Worm (Caenorhabditis elegans) whole organism, L1 larva: Measurements from ENCODE around the gene Y66D12A.10.
A peak's percentile ranks its signal among the peaks of the same experiment; 100 is the strongest.

Source experiments
- C04F5.9 ChIP-seq: sonication (generic microtip); optimal IDR thresholded peaks from 2 replicates; lab custom pipeline; 2016; ENCODE audit warnings: missing genetic modification characterization, missing compliant biosample characterization
- C34B4.2 ChIP-seq: sonication (generic microtip); optimal IDR thresholded peaks from 2 replicates; lab custom pipeline; 2017; ENCODE audit warnings: mild to moderate bottlenecking, missing genetic modification characterization, missing compliant biosample characterization
- Y116A8C.19 ChIP-seq: sonication (generic microtip); optimal IDR thresholded peaks from 2 replicates; lab custom pipeline; 2016; ENCODE audit warnings: missing compliant biosample characterization, missing genetic modification characterization, borderline replicate concordance
- aha-1 ChIP-seq: fragments of 150-350 bp; optimal IDR thresholded peaks from 2 replicates; lab custom pipeline; 2014; ENCODE audit warnings: missing biosample characterization, missing genetic modification characterization
- alr-1 ChIP-seq: fragments of 200-800 bp; sonication (Bioruptor generic); optimal IDR thresholded peaks from 2 replicates; lab custom pipeline; 2018; ENCODE audit warnings: borderline replicate concordance, mild to moderate bottlenecking, missing genetic modification characterization, missing compliant biosample characterization
- aly-2 ChIP-seq: fragments of 150-350 bp; optimal IDR thresholded peaks from 2 replicates; lab custom pipeline; 2014; ENCODE audit warnings: missing biosample characterization, missing genetic modification characterization
- blmp-1 ChIP-seq: fragments of 150-350 bp; optimal IDR thresholded peaks from 2 replicates; lab custom pipeline; 2014; ENCODE audit warnings: missing biosample characterization, missing genetic modification characterization
- ceh-63 ChIP-seq: fragments of 200-800 bp; sonication (Bioruptor generic); optimal IDR thresholded peaks from 2 replicates; lab custom pipeline; 2018; ENCODE audit warnings: mild to moderate bottlenecking, missing genetic modification characterization, missing compliant biosample characterization
- ceh-8 ChIP-seq: fragments of 200-800 bp; sonication (Bioruptor generic); optimal IDR thresholded peaks from 2 replicates; lab custom pipeline; 2018; ENCODE audit warnings: mild to moderate bottlenecking, missing genetic modification characterization, moderate library complexity, missing compliant biosample characterization
- ceh-82 ChIP-seq, 3 experiments: fragments of 150-350 bp in 1 of 3; sonication (generic microtip) in 2 of 3; optimal IDR thresholded peaks; 2 replicates each; lab custom pipeline; 2014 to 2017; ENCODE audit warnings: missing biosample characterization in 3 of 3, missing genetic modification characterization in 3 of 3
- ces-1 ChIP-seq: fragments of 150-350 bp; optimal IDR thresholded peaks from 2 replicates; lab custom pipeline; 2014; ENCODE audit warnings: missing biosample characterization, missing genetic modification reagents, missing genetic modification characterization
- efl-1 ChIP-seq, 4 experiments: fragments of 150-350 bp; optimal IDR thresholded peaks in 3 of 4; peaks in 1 of 4; 1 replicate in 1 of 4; 2 replicates in 3 of 4; lab custom pipeline; 2014; ENCODE audit warnings: missing biosample characterization in 2 of 4, missing genetic modification characterization in 2 of 4, missing genetic modification reagents in 2 of 4
- efl-3 ChIP-seq: fragments of 200-800 bp; sonication (Bioruptor generic); optimal IDR thresholded peaks from 2 replicates; lab custom pipeline; 2018; ENCODE audit warnings: mild to moderate bottlenecking, missing genetic modification characterization, missing compliant biosample characterization
- egl-13 ChIP-seq: sonication (generic microtip); optimal IDR thresholded peaks from 2 replicates; lab custom pipeline; 2016; ENCODE audit warnings: missing genotype, missing genetic modification reagents, missing genetic modification characterization, missing compliant biosample characterization
- egl-27 ChIP-seq, 2 experiments: fragments of 150-350 bp in 1 of 2; sonication (generic microtip); optimal IDR thresholded peaks; 3 replicates each; lab custom pipeline; 2017 to 2018; ENCODE audit warnings: missing biosample characterization in 2 of 2, missing genetic modification characterization in 2 of 2, missing genetic modification reagents in 2 of 2
- elt-2 ChIP-seq: sonication (generic microtip); optimal IDR thresholded peaks from 2 replicates; lab custom pipeline; 2016; ENCODE audit warnings: missing genetic modification characterization, mild to moderate bottlenecking, inconsistent platforms, missing compliant biosample characterization, missing genetic modification reagents
- elt-3 ChIP-seq, 6 experiments: fragments of 150-350 bp in 1 of 6; sonication (generic microtip); optimal IDR thresholded peaks; 2 replicates each; lab custom pipeline; 2017 to 2018; ENCODE audit warnings: missing biosample characterization in 6 of 6, missing genetic modification characterization in 6 of 6, inconsistent platforms in 1 of 6
- ets-5 ChIP-seq: fragments of 200-800 bp; sonication (Bioruptor generic); IDR thresholded peaks from 2 replicates; pipeline ENCODE4 v1.3.6; 2022; ENCODE audit warnings: missing genetic modification characterization, missing compliant biosample characterization
- grh-1 ChIP-seq: fragments of 200-800 bp; sonication (Bioruptor generic); IDR thresholded peaks from 2 replicates; pipeline ENCODE4 v1.3.6; 2022; ENCODE audit warnings: missing genetic modification reagents, missing genetic modification characterization, missing compliant biosample characterization
- hlh-17 ChIP-seq: fragments of 200-800 bp; sonication (Bioruptor generic); optimal IDR thresholded peaks from 2 replicates; lab custom pipeline; 2018; ENCODE audit warnings: missing genetic modification characterization, mild to moderate bottlenecking, missing compliant biosample characterization, moderate library complexity, borderline replicate concordance
- hpl-2 ChIP-seq: fragments of 150-350 bp; optimal IDR thresholded peaks from 2 replicates; lab custom pipeline; 2014; ENCODE audit warnings: missing biosample characterization, missing genetic modification reagents, missing genetic modification characterization
- irx-1 ChIP-seq: sonication (generic microtip); optimal IDR thresholded peaks from 2 replicates; lab custom pipeline; 2016; ENCODE audit warnings: missing genetic modification characterization, missing compliant biosample characterization
- isw-1 ChIP-seq: fragments of 200-800 bp; sonication (Bioruptor generic); IDR thresholded peaks from 2 replicates; pipeline ENCODE4 v1.3.6; 2022; ENCODE audit warnings: missing genetic modification characterization, missing compliant biosample characterization
- jun-1 ChIP-seq: fragments of 150-350 bp; optimal IDR thresholded peaks from 2 replicates; lab custom pipeline; 2014; ENCODE audit warnings: missing biosample characterization, missing genetic modification reagents, missing genetic modification characterization
- lin-13 ChIP-seq: fragments of 150-350 bp; optimal IDR thresholded peaks from 2 replicates; lab custom pipeline; 2014; ENCODE audit warnings: missing biosample characterization, missing genetic modification reagents, missing genetic modification characterization
- lin-14 ChIP-seq: fragments of 200-800 bp; sonication (Bioruptor generic); optimal IDR thresholded peaks from 2 replicates; lab custom pipeline; 2018; ENCODE audit warnings: mild to moderate bottlenecking, missing genetic modification characterization, moderate library complexity, missing compliant biosample characterization
- lin-15B ChIP-seq: fragments of 150-350 bp; sonication (generic microtip); optimal IDR thresholded peaks from 3 replicates; lab custom pipeline; 2014; ENCODE audit warnings: missing biosample characterization, missing genetic modification characterization
- lir-3 ChIP-seq: sonication (generic microtip); optimal IDR thresholded peaks from 2 replicates; lab custom pipeline; 2016; ENCODE audit warnings: mild to moderate bottlenecking, missing genetic modification characterization, moderate library complexity, missing compliant biosample characterization; ENCODE audit not compliant: poor library complexity
- lsy-2 ChIP-seq, 2 experiments: fragments of 150-350 bp; optimal IDR thresholded peaks; 2 replicates each; lab custom pipeline; 2014; ENCODE audit warnings: missing biosample characterization in 2 of 2, missing genetic modification characterization in 2 of 2
- mdl-1 ChIP-seq, 2 experiments: fragments of 150-350 bp; optimal IDR thresholded peaks; 2 replicates each; lab custom pipeline; 2014 to 2017; ENCODE audit warnings: missing biosample characterization in 2 of 2, missing genetic modification characterization in 2 of 2, inconsistent platforms in 1 of 2
- mef-2 ChIP-seq: fragments of 150-350 bp; optimal IDR thresholded peaks from 2 replicates; lab custom pipeline; 2014; ENCODE audit warnings: missing biosample characterization, missing genetic modification characterization
- nhr-12 ChIP-seq: sonication (generic microtip); optimal IDR thresholded peaks from 2 replicates; lab custom pipeline; 2017; ENCODE audit warnings: missing biosample characterization, missing genetic modification characterization
- nhr-19 ChIP-seq: fragments of 200-800 bp; sonication (Bioruptor generic); conservative IDR thresholded peaks from 2 replicates; pipeline ENCODE4 v1.3.6; 2022; ENCODE audit warnings: missing genetic modification characterization, missing compliant biosample characterization
- nhr-28 ChIP-seq: fragments of 150-350 bp; optimal IDR thresholded peaks from 2 replicates; lab custom pipeline; 2014; ENCODE audit warnings: missing biosample characterization, missing genetic modification characterization
- nhr-76 ChIP-seq: sonication (generic microtip); optimal IDR thresholded peaks from 2 replicates; lab custom pipeline; 2017; ENCODE audit warnings: missing biosample characterization, missing genetic modification characterization
- nhr-77 ChIP-seq: fragments of 150-350 bp; optimal IDR thresholded peaks from 2 replicates; lab custom pipeline; 2014; ENCODE audit warnings: missing biosample characterization, missing genetic modification characterization
- nhr-85 ChIP-seq: sonication (generic microtip); peaks from one replicate; lab custom pipeline; 2016; ENCODE audit warnings: missing genetic modification characterization, inconsistent platforms, missing compliant biosample characterization
- pag-3 ChIP-seq: sonication (generic microtip); optimal IDR thresholded peaks from 2 replicates; lab custom pipeline; 2017; ENCODE audit warnings: missing genetic modification characterization, mild to moderate bottlenecking, missing compliant biosample characterization, antibody characterized with exemption, borderline replicate concordance; ENCODE audit not compliant: insufficient read depth
- rnt-1 ChIP-seq: sonication (generic microtip); optimal IDR thresholded peaks from 2 replicates; lab custom pipeline; 2016; ENCODE audit warnings: mild to moderate bottlenecking, missing genetic modification characterization, moderate library complexity, missing compliant biosample characterization
- skn-1 ChIP-seq: fragments of 150-350 bp; optimal IDR thresholded peaks from 2 replicates; lab custom pipeline; 2014; ENCODE audit warnings: missing biosample characterization, missing genetic modification characterization
- snu-23 ChIP-seq: sonication (generic microtip); optimal IDR thresholded peaks from 2 replicates; lab custom pipeline; 2016; ENCODE audit warnings: missing genetic modification characterization, missing compliant biosample characterization
- sox-4 ChIP-seq: sonication (generic microtip); optimal IDR thresholded peaks from 2 replicates; lab custom pipeline; 2016; ENCODE audit warnings: missing genetic modification characterization, missing compliant biosample characterization
- tlp-1 ChIP-seq: fragments of 150-350 bp; optimal IDR thresholded peaks from 2 replicates; lab custom pipeline; 2014; ENCODE audit warnings: missing biosample characterization, missing genetic modification characterization
- unc-130 ChIP-seq: fragments of 150-350 bp; optimal IDR thresholded peaks from 2 replicates; lab custom pipeline; 2017; ENCODE audit warnings: missing biosample characterization, missing genetic modification characterization, inconsistent platforms
- unc-30 ChIP-seq: sonication (generic microtip); optimal IDR thresholded peaks from 2 replicates; lab custom pipeline; 2017; ENCODE audit warnings: missing biosample characterization, missing genetic modification characterization
- unc-62 ChIP-seq: fragments of 150-350 bp; optimal IDR thresholded peaks from 2 replicates; lab custom pipeline; 2014; ENCODE audit warnings: missing biosample characterization, missing genetic modification reagents, missing genetic modification characterization
- unc-86 ChIP-seq: sonication (generic microtip); optimal IDR thresholded peaks from 2 replicates; lab custom pipeline; 2016; ENCODE audit warnings: missing genetic modification characterization, missing compliant biosample characterization
- unc-98 ChIP-seq: fragments of 200-800 bp; sonication (Bioruptor generic); IDR thresholded peaks from 2 replicates; pipeline ENCODE4 v1.3.6; 2022; ENCODE audit warnings: missing genetic modification characterization, missing compliant biosample characterization
- vab-15 ChIP-seq: sonication (generic microtip); optimal IDR thresholded peaks from 2 replicates; lab custom pipeline; 2017; ENCODE audit warnings: missing genotype, mild to moderate bottlenecking, missing genetic modification characterization, missing compliant biosample characterization
- zag-1 ChIP-seq: fragments of 150-350 bp; optimal IDR thresholded peaks from 2 replicates; lab custom pipeline; 2014; ENCODE audit warnings: missing biosample characterization, missing genetic modification characterization
- zip-4 ChIP-seq: fragments of 200-800 bp; sonication (Bioruptor generic); optimal IDR thresholded peaks from 2 replicates; lab custom pipeline; 2018; ENCODE audit warnings: mild to moderate bottlenecking, missing genetic modification characterization, moderate library complexity, missing compliant biosample characterization
- ztf-4 ChIP-seq: fragments of 150-350 bp; optimal IDR thresholded peaks from 2 replicates; lab custom pipeline; 2014; ENCODE audit warnings: missing biosample characterization, missing genetic modification characterization

Gene Y66D12A.10

DNA sequence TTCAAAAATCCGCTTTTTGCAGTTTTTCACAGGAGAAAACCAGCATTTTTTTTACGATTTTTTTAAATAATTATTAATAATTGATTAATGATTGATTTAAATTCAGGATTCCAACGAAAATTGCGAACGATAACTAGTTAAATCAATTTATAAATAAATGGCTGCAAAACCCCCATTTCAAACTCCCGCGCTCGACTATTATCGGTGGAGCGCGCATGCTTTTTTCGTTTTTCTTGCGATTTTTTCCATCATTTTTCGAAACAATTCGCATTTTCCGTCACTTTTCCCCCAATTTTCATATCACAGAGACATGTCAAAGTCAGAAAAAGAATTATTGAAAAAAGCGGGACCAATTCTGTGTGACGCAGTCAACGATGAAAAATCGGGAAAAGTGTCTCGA, at the start of gene Y66D12A.10:
TSS of gene Y66D12A.10 (plus strand) at position 273 of the 400 bp plus-strand sequence.
- TF ChIP-seq nhr-12 = no peak
- no peak for TF ChIP-seq lin-14
- TF ChIP-seq lsy-2 (tag; optimal IDR thresholded peaks at IDR 0.05; lab: Kevin White, UChicago) = peak; percentile 48 to 77
- peak in 1 of 2 experiments; percentile 3 for TF ChIP-seq mdl-1 (tag; optimal IDR thresholded peaks at IDR 0.05; lab: Kevin White, UChicago)
- no peak for TF ChIP-seq zag-1 (tag; lab: Kevin White, UChicago)
- peak; percentile 43 for TF ChIP-seq snu-23 (GFP tag; lab: Kevin White, UChicago)
- TF ChIP-seq rnt-1 = no peak
- 0 out of 2 replicates have a peak, but pooled peaks have one; percentile 14 for TF ChIP-seq nhr-19 (GFP tag; lab: Robert Waterston, UW)
- TF ChIP-seq hpl-2 (GFP tag; lab: Kevin White, UChicago) = no peak
- TF ChIP-seq ztf-4 (tag; lab: Kevin White, UChicago) = no peak
- TF ChIP-seq aha-1 (tag; lab: Kevin White, UChicago) = no peak
- TF ChIP-seq nhr-77 = peak; percentile 33
- TF ChIP-seq elt-3 (tag; optimal IDR thresholded peaks at IDR 0.05; lab: Kevin White, UChicago) = peak in 1 of 6 experiments; percentile 26
- no peak; the same call in 1 of the 2 replicates for TF ChIP-seq isw-1 (GFP tag; lab: Robert Waterston, UW)
- TF ChIP-seq lin-13 (GFP tag; lab: Kevin White, UChicago) = peak; percentile 32
- TF ChIP-seq unc-98 (GFP tag; lab: Robert Waterston, UW) = no peak
- no peak for TF ChIP-seq alr-1 (tag; lab: Kevin White, UChicago)
- TF ChIP-seq nhr-28 (tag; lab: Kevin White, UChicago) = no peak
- peak; percentile 88 to 96 for TF ChIP-seq efl-1 (optimal IDR thresholded peaks at IDR 0.05; lab: Kevin White, UChicago)
- peak; percentile 97 to 100 for TF ChIP-seq efl-1 (GFP tag; optimal IDR thresholded peaks at IDR 0.05 in 1 of 2; lab: Kevin White, UChicago)
- TF ChIP-seq skn-1 (tag; lab: Kevin White, UChicago) = peak; percentile 62
- no peak for TF ChIP-seq elt-2 (tag; lab: Kevin White, UChicago)
- TF ChIP-seq lin-15B (tag; lab: Kevin White, UChicago) = peak; percentile 66
- no peak for TF ChIP-seq grh-1 (GFP tag; lab: Robert Waterston, UW)
- no peak for TF ChIP-seq unc-130 (tag; lab: Kevin White, UChicago)
- peak; percentile 32 for TF ChIP-seq blmp-1
- TF ChIP-seq pag-3 (tag; lab: Kevin White, UChicago) = no peak
- no peak for TF ChIP-seq C04F5.9 (tag; lab: Kevin White, UChicago)
- TF ChIP-seq egl-13 (tag; lab: Kevin White, UChicago) = no peak
- TF ChIP-seq egl-27 (tag; optimal IDR thresholded peaks at IDR 0.05; lab: Kevin White, UChicago) = no peak
- TF ChIP-seq ceh-82 (tag; optimal IDR thresholded peaks at IDR 0.05; lab: Kevin White, UChicago) = peak in 1 of 3 experiments; percentile 56
- no peak for TF ChIP-seq hlh-17 (GFP tag; lab: Kevin White, UChicago)
- TF ChIP-seq lir-3 (tag; lab: Kevin White, UChicago) = no peak
- no peak for TF ChIP-seq irx-1 (tag; lab: Kevin White, UChicago)
- no peak for TF ChIP-seq tlp-1 (tag; lab: Kevin White, UChicago)
- no peak for TF ChIP-seq Y116A8C.19 (tag; lab: Kevin White, UChicago)
- peak; percentile 13 for TF ChIP-seq unc-86 (tag; lab: Kevin White, UChicago)
- no peak for TF ChIP-seq ceh-63 (GFP tag; lab: Kevin White, UChicago)
- no peak for TF ChIP-seq C34B4.2 (tag; lab: Kevin White, UChicago)
- no peak for TF ChIP-seq vab-15 (tag; lab: Kevin White, UChicago)
- TF ChIP-seq zip-4 (GFP tag; lab: Kevin White, UChicago) = no peak
- TF ChIP-seq unc-62 (GFP tag; lab: Kevin White, UChicago) = no peak
- TF ChIP-seq nhr-85 (tag; lab: Kevin White, UChicago) = peak; percentile 41
- no peak for TF ChIP-seq efl-3 (GFP tag; lab: Kevin White, UChicago)
- TF ChIP-seq sox-4 (tag; lab: Kevin White, UChicago) = no peak
- no peak for TF ChIP-seq ceh-8 (GFP tag; lab: Kevin White, UChicago)
- no peak for TF ChIP-seq nhr-76 (tag; lab: Kevin White, UChicago)
- no peak for TF ChIP-seq unc-30 (tag; lab: Kevin White, UChicago)
- no peak for TF ChIP-seq mef-2
- TF ChIP-seq jun-1 (tag; lab: Kevin White, UChicago) = no peak
- TF ChIP-seq aly-2 (tag; lab: Kevin White, UChicago) = no peak
- no peak for TF ChIP-seq ces-1 (GFP tag; lab: Kevin White, UChicago)
- TF ChIP-seq ets-5 = no peak
